Fruit fly (Drosophila melanogaster) whole organism, embryonic: ENCODE data around the gene Pvf3.

Experiments
- Atf-2 ChIP-seq: fragments of 200-800 bp; sonication (Bioruptor generic); optimal IDR thresholded peaks from 2 replicates; lab custom pipeline; 2016; ENCODE audit warnings: missing biosample characterization, missing genetic modification characterization
- B-H1 ChIP-seq: fragments of 200-800 bp; sonication (Bioruptor generic); IDR thresholded peaks from 3 replicates; pipeline ENCODE4 v1.3.6; 2022; ENCODE audit warnings: missing biosample characterization, missing genetic modification characterization
- BtbVII ChIP-seq: fragments of 200-800 bp; sonication (Bioruptor generic); optimal IDR thresholded peaks from 3 replicates; lab custom pipeline; 2017; ENCODE audit warnings: missing biosample characterization, mild to moderate bottlenecking, missing genetic modification characterization
- CG10147 ChIP-seq: fragments of 200-800 bp; sonication (Bioruptor generic); optimal IDR thresholded peaks from 2 replicates; lab custom pipeline; 2019; ENCODE audit warnings: missing biosample characterization, mild to moderate bottlenecking, missing genetic modification characterization, moderate library complexity
- CG10209 ChIP-seq: fragments of 200-800 bp; sonication (Bioruptor generic); optimal IDR thresholded peaks from 3 replicates; lab custom pipeline; 2017; ENCODE audit warnings: missing biosample characterization, mild to moderate bottlenecking, missing genetic modification characterization, missing genetic modification reagents
- CG1024 ChIP-seq: fragments of 200-800 bp; sonication (Bioruptor generic); IDR thresholded peaks from 2 replicates; pipeline ENCODE4 v1.3.6; 2022; ENCODE audit warnings: missing biosample characterization, missing genetic modification characterization
- CG13287 ChIP-seq: fragments of 200-800 bp; sonication (Bioruptor generic); IDR thresholded peaks from 2 replicates; pipeline ENCODE4 v1.3.6; 2022; ENCODE audit warnings: missing biosample characterization, missing genetic modification characterization; ENCODE audit not compliant: partially characterized antibody
- CG13775 ChIP-seq: fragments of 200-800 bp; sonication (Bioruptor generic); optimal IDR thresholded peaks from 3 replicates; lab custom pipeline; 2017; ENCODE audit warnings: missing biosample characterization, mild to moderate bottlenecking, missing genetic modification characterization
- CG15011 ChIP-seq: fragments of 200-800 bp; sonication (Bioruptor generic); optimal IDR thresholded peaks from 3 replicates; lab custom pipeline; 2018; ENCODE audit warnings: missing biosample characterization, mild to moderate bottlenecking, missing genetic modification characterization
- CG17359 ChIP-seq: fragments of 200-800 bp; sonication (Bioruptor generic); optimal IDR thresholded peaks from 3 replicates; lab custom pipeline; 2018; ENCODE audit warnings: missing biosample characterization, mild to moderate bottlenecking, missing genetic modification characterization, moderate library complexity
- CG17612 ChIP-seq: fragments of 200-800 bp; sonication (Bioruptor generic); IDR thresholded peaks from 2 replicates; pipeline ENCODE4 v1.3.6; 2022; ENCODE audit warnings: missing biosample characterization, missing genetic modification characterization
- CG1832 ChIP-seq: fragments of 200-800 bp; sonication (Bioruptor generic); optimal IDR thresholded peaks from 2 replicates; lab custom pipeline; 2017; ENCODE audit warnings: missing biosample characterization, mild to moderate bottlenecking, missing genetic modification characterization, inconsistent platforms
- CG33557 ChIP-seq: fragments of 200-800 bp; sonication (Bioruptor generic); optimal IDR thresholded peaks from 2 replicates; lab custom pipeline; 2019; ENCODE audit warnings: missing biosample characterization, mild to moderate bottlenecking, missing genetic modification characterization, moderate library complexity
- CG4404 ChIP-seq: fragments of 200-800 bp; sonication (Bioruptor generic); IDR thresholded peaks from 2 replicates; pipeline ENCODE4 v1.3.6; 2022; ENCODE audit warnings: missing biosample characterization, missing genetic modification characterization
- CG6254 ChIP-seq: fragments of 200-800 bp; sonication (Bioruptor generic); optimal IDR thresholded peaks from 3 replicates; lab custom pipeline; 2017; ENCODE audit warnings: mild to moderate bottlenecking, missing biosample characterization, missing genetic modification reagents, missing genetic modification characterization
- CG6791 ChIP-seq: fragments of 200-800 bp; sonication (Bioruptor generic); IDR thresholded peaks from 3 replicates; pipeline ENCODE4 v1.3.6; 2022; ENCODE audit warnings: missing biosample characterization, missing genetic modification characterization; ENCODE audit not compliant: partially characterized antibody
- CkIIα-i1 ChIP-seq: fragments of 200-800 bp; sonication (Bioruptor generic); IDR thresholded peaks from 2 replicates; pipeline ENCODE4 v1.3.6; 2022; ENCODE audit warnings: missing biosample characterization, missing genetic modification characterization
- D19B ChIP-seq: fragments of 200-800 bp; sonication (Bioruptor generic); optimal IDR thresholded peaks from 2 replicates; lab custom pipeline; 2017; ENCODE audit warnings: missing biosample characterization, mild to moderate bottlenecking, missing genetic modification characterization
- E2f2 ChIP-seq: fragments of 200-800 bp; sonication (Bioruptor generic); IDR thresholded peaks from 2 replicates; pipeline ENCODE4 v1.3.6; 2022; ENCODE audit warnings: missing biosample characterization, missing genetic modification characterization
- Ets97D ChIP-seq: fragments of 200-800 bp; sonication (Bioruptor generic); optimal IDR thresholded peaks from 3 replicates; lab custom pipeline; 2016; ENCODE audit warnings: missing biosample characterization, missing genetic modification characterization
- Fer2 ChIP-seq: fragments of 200-800 bp; sonication (Bioruptor generic); optimal IDR thresholded peaks from 2 replicates; lab custom pipeline; 2018; ENCODE audit warnings: missing biosample characterization, mild to moderate bottlenecking, missing genetic modification characterization, moderate library complexity
- Gsc ChIP-seq: fragments of 200-800 bp; sonication (Bioruptor generic); IDR thresholded peaks from 2 replicates; pipeline ENCODE4 v1.3.6; 2022; ENCODE audit warnings: missing biosample characterization, missing genetic modification characterization
- HHEX ChIP-seq: fragments of 200-800 bp; sonication (Bioruptor generic); optimal IDR thresholded peaks from 3 replicates; lab custom pipeline; 2017; ENCODE audit warnings: missing biosample characterization, mild to moderate bottlenecking, missing genetic modification characterization, missing genetic modification reagents
- HmgZ ChIP-seq: fragments of 200-800 bp; sonication (Bioruptor generic); optimal IDR thresholded peaks from 2 replicates; lab custom pipeline; 2018; ENCODE audit warnings: missing biosample characterization, mild to moderate bottlenecking, missing genetic modification characterization
- Oaz ChIP-seq: fragments of 200-800 bp; sonication (Bioruptor generic); IDR thresholded peaks from 2 replicates; pipeline ENCODE4 v1.3.6; 2022; ENCODE audit warnings: missing biosample characterization, missing genetic modification characterization
- Pdp1 ChIP-seq, 2 experiments: fragments of 200-800 bp; sonication (Bioruptor generic); optimal IDR thresholded peaks; 3 replicates each; lab custom pipeline; 2016; ENCODE audit warnings: missing biosample characterization in 2 of 2, missing genetic modification characterization in 2 of 2, mild to moderate bottlenecking in 1 of 2, moderate library complexity in 1 of 2
- Trl ChIP-seq, 3 experiments: fragments of >200 bp in 2 of 3; fragments of 200-800 bp in 1 of 3; sonication (Bioruptor generic) in 1 of 3; optimal IDR thresholded peaks; 2 replicates in 1 of 3; 3 replicates in 2 of 3; lab custom pipeline; 2016 to 2017; ENCODE audit warnings: missing biosample characterization in 1 of 3, missing genetic modification characterization in 1 of 3
- Usf ChIP-seq: fragments of 200-800 bp; sonication (Bioruptor generic); optimal IDR thresholded peaks from 2 replicates; lab custom pipeline; 2017; ENCODE audit warnings: missing genotype, missing biosample characterization, missing genetic modification characterization
- amos ChIP-seq: fragments of 200-800 bp; sonication (Bioruptor generic); IDR thresholded peaks from 2 replicates; pipeline ENCODE4 v1.3.6; 2022; ENCODE audit warnings: missing biosample characterization, missing genetic modification characterization; ENCODE audit not compliant: partially characterized antibody
- bab2 ChIP-seq: fragments of 200-800 bp; sonication (Bioruptor generic); optimal IDR thresholded peaks from 2 replicates; lab custom pipeline; 2016; ENCODE audit warnings: missing biosample characterization, missing genetic modification characterization
- bowl ChIP-seq: fragments of 200-800 bp; sonication (Bioruptor generic); IDR thresholded peaks from 2 replicates; pipeline ENCODE4 v1.3.6; 2022; ENCODE audit warnings: missing biosample characterization, missing genetic modification characterization
- bsh ChIP-seq, 2 experiments: fragments of 200-800 bp; sonication (Bioruptor generic); optimal IDR thresholded peaks; 2 replicates each; lab custom pipeline; 2017 to 2018; ENCODE audit warnings: mild to moderate bottlenecking in 2 of 2, missing biosample characterization in 2 of 2, missing genetic modification characterization in 2 of 2, moderate library complexity in 1 of 2
- cato ChIP-seq: fragments of 200-800 bp; sonication (Bioruptor generic); optimal IDR thresholded peaks from 2 replicates; lab custom pipeline; 2016; ENCODE audit warnings: missing biosample characterization, missing genetic modification characterization, borderline replicate concordance
- cg ChIP-seq: fragments of 200-800 bp; sonication (Bioruptor generic); optimal IDR thresholded peaks from 3 replicates; lab custom pipeline; 2019; ENCODE audit warnings: missing biosample characterization, mild to moderate bottlenecking, missing genetic modification characterization, moderate library complexity
- crp ChIP-seq, 2 experiments: fragments of 200-800 bp; sonication (Bioruptor generic); optimal IDR thresholded peaks; 2 replicates in 1 of 2; 3 replicates in 1 of 2; lab custom pipeline; 2017; ENCODE audit warnings: missing biosample characterization in 2 of 2, missing genetic modification characterization in 2 of 2, mild to moderate bottlenecking in 1 of 2, moderate library complexity in 1 of 2
- dpn ChIP-seq, 2 experiments: fragments of 200-800 bp; sonication (Bioruptor generic); optimal IDR thresholded peaks; 3 replicates each; lab custom pipeline; 2016; ENCODE audit warnings: missing biosample characterization in 2 of 2, missing genetic modification characterization in 2 of 2
- fd3F ChIP-seq: fragments of 200-800 bp; sonication (Bioruptor generic); optimal IDR thresholded peaks from 2 replicates; lab custom pipeline; 2018; ENCODE audit warnings: missing biosample characterization, mild to moderate bottlenecking, missing genetic modification characterization, moderate library complexity
- fu2 ChIP-seq: fragments of 200-800 bp; sonication (Bioruptor generic); optimal IDR thresholded peaks from 2 replicates; lab custom pipeline; 2016; ENCODE audit warnings: missing biosample characterization, missing genetic modification characterization
- gcm2 ChIP-seq: fragments of 200-800 bp; sonication (Bioruptor generic); optimal IDR thresholded peaks from 2 replicates; lab custom pipeline; 2016; ENCODE audit warnings: missing biosample characterization, missing genetic modification characterization
- hbn ChIP-seq: fragments of 200-800 bp; sonication (Bioruptor generic); IDR thresholded peaks from 2 replicates; pipeline ENCODE4 v1.3.6; 2022; ENCODE audit warnings: missing biosample characterization, missing genetic modification characterization; ENCODE audit not compliant: partially characterized antibody
- lmd ChIP-seq: fragments of 200-800 bp; sonication (Bioruptor generic); IDR thresholded peaks from 2 replicates; pipeline ENCODE4 v1.3.6; 2022; ENCODE audit warnings: missing biosample characterization, missing genetic modification characterization
- mam ChIP-seq: fragments of 200-800 bp; sonication (Bioruptor generic); optimal IDR thresholded peaks from 3 replicates; lab custom pipeline; 2016; ENCODE audit warnings: missing biosample characterization, missing genetic modification characterization
- odd ChIP-seq: fragments of 200-800 bp; sonication (Bioruptor generic); optimal IDR thresholded peaks from 2 replicates; lab custom pipeline; 2017; ENCODE audit warnings: missing biosample characterization, mild to moderate bottlenecking, missing genetic modification characterization
- ranshi ChIP-seq: fragments of 200-800 bp; sonication (Bioruptor generic); IDR thresholded peaks from 2 replicates; pipeline ENCODE4 v1.3.6; 2022; ENCODE audit warnings: missing biosample characterization, missing genetic modification characterization
- sd ChIP-seq: fragments of 200-800 bp; sonication (Bioruptor generic); optimal IDR thresholded peaks from 3 replicates; lab custom pipeline; 2018; ENCODE audit warnings: missing biosample characterization, mild to moderate bottlenecking, missing genetic modification characterization, moderate library complexity
- sens-2 ChIP-seq: fragments of 200-800 bp; sonication (Bioruptor generic); IDR thresholded peaks from 2 replicates; pipeline ENCODE4 v1.3.6; 2022; ENCODE audit warnings: missing biosample characterization, missing genetic modification characterization
- sr ChIP-seq: fragments of 200-800 bp; sonication (Bioruptor generic); IDR thresholded peaks from 3 replicates; pipeline ENCODE4 v1.3.6; 2022; ENCODE audit warnings: missing biosample characterization, missing genetic modification characterization
- tin ChIP-seq: fragments of 200-800 bp; sonication (Bioruptor generic); optimal IDR thresholded peaks from 3 replicates; lab custom pipeline; 2016; ENCODE audit warnings: missing biosample characterization, missing genetic modification characterization
- vnd ChIP-seq: fragments of 200-800 bp; sonication (Bioruptor generic); IDR thresholded peaks from 3 replicates; pipeline ENCODE4 v1.3.6; 2022; ENCODE audit warnings: missing biosample characterization, missing genetic modification characterization; ENCODE audit not compliant: partially characterized antibody
- zen2 ChIP-seq: fragments of 200-800 bp; sonication (Bioruptor generic); IDR thresholded peaks from 3 replicates; pipeline ENCODE4 v1.3.6; 2022; ENCODE audit warnings: missing biosample characterization, missing genetic modification characterization; ENCODE audit not compliant: partially characterized antibody

The Pvf3 gene

DNA sequence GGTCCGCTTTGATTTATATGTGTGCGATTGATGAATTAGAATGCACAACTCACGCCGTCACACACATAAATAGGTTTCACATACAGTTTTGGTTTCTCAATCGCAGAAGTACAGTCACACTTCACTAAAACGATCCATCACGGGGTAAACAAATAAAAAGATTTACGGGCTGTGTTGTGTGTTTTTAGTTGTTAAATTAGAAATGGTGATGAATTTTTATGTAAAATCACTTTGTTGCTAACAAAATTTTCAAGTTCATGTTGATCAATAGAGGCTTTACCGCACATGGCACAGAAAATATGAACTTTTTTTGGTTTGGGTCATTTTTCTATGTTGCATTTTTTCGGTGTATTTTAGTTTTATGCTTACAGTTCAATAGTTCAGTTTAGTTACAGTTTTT, 8.6 kb downstream of the Pvf3 start (continued):
- TF ChIP-seq dpn (GFP tag; optimal IDR thresholded peaks at IDR 0.05; lab: Kevin White, UChicago) (peak; percentile 20 to 52), CG17359 (peak; percentile 48), Fer2 (tag; lab: Kevin White, UChicago) (no peak), amos (GFP tag; lab: Robert Waterston, UW) (no peak), ranshi (GFP tag; lab: Robert Waterston, UW) (peak; percentile 39; the same call in 1 of the 2 replicates), Pdp1 (GFP tag; optimal IDR thresholded peaks at IDR 0.05; lab: Kevin White, UChicago) (peak; percentile 5 to 32), sr (GFP tag; lab: Robert Waterston, UW) (no peak), CG6791 (no peak), CG17612 (GFP tag; lab: Robert Waterston, UW) (no peak), CG6254 (GFP tag; lab: Kevin White, UChicago) (no peak), sd (tag; lab: Kevin White, UChicago) (no peak), bsh (GFP tag; optimal IDR thresholded peaks at IDR 0.05; lab: Kevin White, UChicago) (peak in 1 of 2 experiments; percentile 63), bab2 (no peak), crp (GFP tag; optimal IDR thresholded peaks at IDR 0.05; lab: Kevin White, UChicago) (no peak), CG15011 (GFP tag; lab: Kevin White, UChicago) (no peak), cato (GFP tag; lab: Kevin White, UChicago) (no peak), lmd (GFP tag; lab: Robert Waterston, UW) (peak; percentile 37), CG33557 (no peak), Trl (optimal IDR thresholded peaks at IDR 0.05; lab: Kevin White, UChicago) (no peak), Trl (GFP tag; optimal IDR thresholded peaks at IDR 0.05; lab: Kevin White, UChicago) (peak; percentile 19), Usf (GFP tag; lab: Kevin White, UChicago) (no peak), Gsc (GFP tag; lab: Robert Waterston, UW) (no peak), CG13287 (GFP tag; lab: Robert Waterston, UW) (no peak), D19B (GFP tag; lab: Kevin White, UChicago) (no peak), vnd (no peak), sens-2 (no peak), B-H1 (0 out of 3 replicates have a peak, but pooled peaks have one; percentile 22), fd3F (GFP tag; lab: Kevin White, UChicago) (no peak), odd (peak; percentile 10), CG1832 (GFP tag; lab: Kevin White, UChicago) (no peak), CkIIα-i1 (GFP tag; lab: Robert Waterston, UW) (no peak), CG10209 (GFP tag; lab: Kevin White, UChicago) (no peak), cg (no peak), CG4404 (GFP tag; lab: Robert Waterston, UW) (no peak), BtbVII (GFP tag; lab: Kevin White, UChicago) (no peak), fu2 (no peak), CG1024 (GFP tag; lab: Robert Waterston, UW) (peak; percentile 36; the same call in 1 of the 2 replicates), Ets97D (GFP tag; lab: Kevin White, UChicago) (no peak), E2f2 (GFP tag; lab: Robert Waterston, UW) (peak; percentile 34; the same call in 1 of the 2 replicates), tin (peak; percentile 14), bowl (no peak), CG10147 (no peak), CG13775 (GFP tag; lab: Kevin White, UChicago) (no peak), HHEX (GFP tag; lab: Kevin White, UChicago) (no peak), mam (GFP tag; lab: Kevin White, UChicago) (peak; percentile 28), hbn (GFP tag; lab: Robert Waterston, UW) (no peak), Atf-2 (peak; percentile 2), zen2 (no peak), gcm2 (no peak), HmgZ (no peak), Oaz (GFP tag; lab: Robert Waterston, UW) (no peak)
